Fruit fly (Drosophila melanogaster): ENCODE data around the gene CG42681.

DNA sequence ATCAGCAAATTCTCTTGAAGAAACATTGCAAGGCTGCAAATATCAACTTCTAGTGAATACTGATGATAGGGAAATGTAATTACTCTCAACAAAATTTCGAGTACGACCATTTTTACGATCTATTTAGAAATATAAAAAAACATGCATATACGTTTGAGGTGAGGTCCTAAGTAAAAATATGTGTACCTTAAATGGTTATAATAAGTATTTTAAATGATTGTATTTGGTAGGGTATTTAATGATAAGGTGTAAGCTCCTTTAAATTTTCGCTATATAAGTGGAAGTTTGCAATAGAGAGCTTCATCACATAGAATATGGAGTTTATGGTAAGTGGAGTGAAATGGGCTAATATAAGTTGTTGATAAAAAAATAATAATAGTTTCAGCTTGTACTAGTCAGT is at the start of gene CG42681:
- no peak for TF ChIP-seq CG10543 (GFP tag; optimal IDR thresholded peaks at IDR 0.05)
- TF ChIP-seq grn (GFP tag; optimal IDR thresholded peaks at IDR 0.05): no peak
- no peak for TF ChIP-seq sd (tag; optimal IDR thresholded peaks at IDR 0.05)
- TF ChIP-seq CG15479 (GFP tag; optimal IDR thresholded peaks at IDR 0.05): no peak
- TF ChIP-seq en (GFP tag; optimal IDR thresholded peaks at IDR 0.05): no peak

Measured in whole organism, embryonic.